Fruit fly (Drosophila melanogaster): ENCODE results near the gene Gr61a.

dm6 chr3L:802700-803273 lies 38.5 kb upstream of the Gr61a start:
- no peak for TF ChIP-seq pan (optimal IDR thresholded peaks at IDR 0.05)
- TF ChIP-seq usp (GFP tag; optimal IDR thresholded peaks at IDR 0.05) = no peak
- no peak for TF ChIP-seq psq (optimal IDR thresholded peaks at IDR 0.05)
- TF ChIP-seq CG8478 (optimal IDR thresholded peaks at IDR 0.05) = no peak

Data from whole organism.